Worm (Caenorhabditis elegans) whole organism, young adult: ENCODE measurements around the gene taf-7.1.
A peak's percentile ranks its signal among the peaks of the same experiment; 100 is the strongest.

Experiments used
- K11D2.4 ChIP-seq: fragments of 200-800 bp; sonication (Bioruptor generic); IDR thresholded peaks from 2 replicates; pipeline ENCODE4 v1.3.6; 2022; ENCODE audit warnings: missing genetic modification reagents, missing genetic modification characterization, missing compliant biosample characterization
- Y53G8AR.9 ChIP-seq: fragments of 200-800 bp; sonication (Bioruptor generic); conservative IDR thresholded peaks from 2 replicates; pipeline ENCODE4 v1.3.6; 2022; ENCODE audit warnings: missing genetic modification reagents, missing genetic modification characterization, missing compliant biosample characterization
- Y56A3A.18 ChIP-seq: fragments of 200-800 bp; sonication (Bioruptor generic); IDR thresholded peaks from 2 replicates; pipeline ENCODE4 v1.3.6; 2022; ENCODE audit warnings: missing genetic modification reagents, missing genetic modification characterization, missing compliant biosample characterization
- Y95B8A.8 ChIP-seq: fragments of 200-800 bp; sonication (Bioruptor generic); IDR thresholded peaks from 2 replicates; pipeline ENCODE4 v1.3.6; 2022; ENCODE audit warnings: missing genetic modification reagents, missing genetic modification characterization, missing compliant biosample characterization
- akir-1 ChIP-seq: fragments of 200-800 bp; sonication (Bioruptor generic); optimal IDR thresholded peaks from 2 replicates; lab custom pipeline; 2018; ENCODE audit warnings: mild to moderate bottlenecking, missing genetic modification characterization, moderate library complexity, missing compliant biosample characterization
- ama-1 ChIP-seq, 3 experiments: fragments of 150-350 bp in 1 of 3; sonication (generic microtip) in 2 of 3; optimal IDR thresholded peaks; 2 replicates each; lab custom pipeline; 2014 to 2018; ENCODE audit warnings: missing biosample characterization in 2 of 3, missing genetic modification characterization in 2 of 3, missing genetic modification reagents in 2 of 3
- aptf-2 ChIP-seq: fragments of 200-800 bp; sonication (Bioruptor generic); conservative IDR thresholded peaks from 2 replicates; pipeline ENCODE4 v1.3.6; 2022; ENCODE audit warnings: missing genetic modification reagents, missing genetic modification characterization, missing compliant biosample characterization
- aptf-3 ChIP-seq: fragments of 200-800 bp; sonication (Bioruptor generic); IDR thresholded peaks from 2 replicates; pipeline ENCODE4 v1.3.6; 2022; ENCODE audit warnings: missing genetic modification characterization, missing compliant biosample characterization
- cebp-1 ChIP-seq, 2 experiments: fragments of 200-800 bp in 1 of 2; sonication (Bioruptor generic) in 1 of 2; sonication (generic microtip) in 1 of 2; IDR thresholded peaks in 1 of 2; optimal IDR thresholded peaks in 1 of 2; 2 replicates each; pipeline versions ENCODE4 v1.3.6 to Lab custom; 2017 to 2022; ENCODE audit warnings: missing compliant biosample characterization in 2 of 2, missing genetic modification characterization in 2 of 2, mild to moderate bottlenecking in 1 of 2, missing genetic modification reagents in 1 of 2, moderate library complexity in 1 of 2
- efl-1 ChIP-seq: fragments of 150-350 bp; optimal IDR thresholded peaks from 2 replicates; lab custom pipeline; 2014; ENCODE audit warnings: missing biosample characterization, missing genetic modification reagents, missing genetic modification characterization
- egrh-3 ChIP-seq: fragments of 200-800 bp; sonication (Bioruptor generic); IDR thresholded peaks from 2 replicates; pipeline ENCODE4 v1.3.6; 2022; ENCODE audit warnings: missing genetic modification reagents, missing genetic modification characterization, missing compliant biosample characterization
- ets-4 ChIP-seq: fragments of 200-800 bp; sonication (Bioruptor generic); optimal IDR thresholded peaks from 2 replicates; lab custom pipeline; 2018; ENCODE audit warnings: mild to moderate bottlenecking, missing genetic modification characterization, missing compliant biosample characterization
- fkh-3 ChIP-seq: sonication (generic microtip); optimal IDR thresholded peaks from 2 replicates; lab custom pipeline; 2016; ENCODE audit warnings: mild to moderate bottlenecking, missing genetic modification characterization, missing compliant biosample characterization
- him-1 ChIP-seq: sonication (generic microtip); optimal IDR thresholded peaks from 2 replicates; lab custom pipeline; 2016; ENCODE audit warnings: missing genotype, missing genetic modification reagents, missing genetic modification characterization, missing compliant biosample characterization
- hrde-1 ChIP-seq: sonication (generic microtip); optimal IDR thresholded peaks from 2 replicates; lab custom pipeline; 2016; ENCODE audit warnings: missing genetic modification characterization, mild to moderate bottlenecking, missing compliant biosample characterization, moderate library complexity, missing genotype, missing genetic modification reagents, borderline replicate concordance
- hsf-1 ChIP-seq: fragments of 200-800 bp; sonication (Bioruptor generic); IDR thresholded peaks from 2 replicates; pipeline ENCODE4 v1.3.6; 2022; ENCODE audit warnings: missing genetic modification reagents, missing genetic modification characterization, missing compliant biosample characterization
- let-607 ChIP-seq, 2 experiments: fragments of 200-800 bp in 1 of 2; sonication (Bioruptor generic) in 1 of 2; sonication (generic microtip) in 1 of 2; optimal IDR thresholded peaks; 2 replicates each; lab custom pipeline; 2016 to 2018; ENCODE audit warnings: mild to moderate bottlenecking in 2 of 2, missing compliant biosample characterization in 2 of 2, missing genetic modification characterization in 2 of 2, moderate library complexity in 2 of 2, missing genotype in 1 of 2
- lin-40 ChIP-seq: sonication (generic microtip); optimal IDR thresholded peaks from 2 replicates; lab custom pipeline; 2016; ENCODE audit warnings: missing genetic modification characterization, mild to moderate bottlenecking, missing compliant biosample characterization, missing genotype, missing genetic modification reagents
- madf-10 ChIP-seq: sonication (generic microtip); optimal IDR thresholded peaks from 2 replicates; lab custom pipeline; 2016; ENCODE audit warnings: mild to moderate bottlenecking, missing genetic modification characterization, missing compliant biosample characterization
- madf-6 ChIP-seq: fragments of 200-800 bp; sonication (Bioruptor generic); IDR thresholded peaks from 2 replicates; pipeline ENCODE4 v1.3.6; 2022; ENCODE audit warnings: missing genetic modification reagents, missing genetic modification characterization, missing compliant biosample characterization
- madf-8 ChIP-seq: fragments of 200-800 bp; sonication (Bioruptor generic); conservative IDR thresholded peaks from 2 replicates; pipeline ENCODE4 v1.3.6; 2022; ENCODE audit warnings: missing genetic modification reagents, missing genetic modification characterization, missing compliant biosample characterization
- nfyb-1 ChIP-seq: fragments of 200-800 bp; sonication (Bioruptor generic); IDR thresholded peaks from 2 replicates; pipeline ENCODE4 v1.3.6; 2022; ENCODE audit warnings: missing genetic modification reagents, missing genetic modification characterization, missing compliant biosample characterization
- nhr-80 ChIP-seq: sonication (generic microtip); optimal IDR thresholded peaks from 2 replicates; lab custom pipeline; 2016; ENCODE audit warnings: missing genetic modification characterization, missing compliant biosample characterization
- nhr-90 ChIP-seq: sonication (generic microtip); optimal IDR thresholded peaks from 2 replicates; lab custom pipeline; 2016; ENCODE audit warnings: missing genotype, mild to moderate bottlenecking, missing genetic modification characterization, missing compliant biosample characterization
- pha-4 ChIP-seq: fragments of 150-350 bp; sonication (generic microtip); optimal IDR thresholded peaks from 2 replicates; lab custom pipeline; 2014; ENCODE audit warnings: missing biosample characterization, missing genetic modification reagents, missing genetic modification characterization
- rcor-1 ChIP-seq: fragments of 200-800 bp; sonication (Bioruptor generic); IDR thresholded peaks from 2 replicates; pipeline ENCODE4 v1.3.6; 2022; ENCODE audit warnings: missing genetic modification reagents, missing genetic modification characterization, missing compliant biosample characterization
- sea-2 ChIP-seq: fragments of 200-800 bp; sonication (Bioruptor generic); IDR thresholded peaks from 2 replicates; pipeline ENCODE4 v1.3.6; 2022; ENCODE audit warnings: missing genetic modification characterization, missing compliant biosample characterization
- snpc-3.4 ChIP-seq: sonication (generic microtip); optimal IDR thresholded peaks from 2 replicates; lab custom pipeline; 2017; ENCODE audit warnings: missing genetic modification characterization, mild to moderate bottlenecking, missing compliant biosample characterization, antibody characterized with exemption, moderate library complexity, missing genotype, missing genetic modification reagents
- snpc-4 ChIP-seq, 5 experiments: fragments of 150-350 bp in 1 of 5; sonication (generic microtip) in 4 of 5; optimal IDR thresholded peaks; 2 replicates each; lab custom pipeline; 2014 to 2018; ENCODE audit warnings: missing genetic modification characterization in 5 of 5, missing biosample characterization in 3 of 5, antibody characterized with exemption in 2 of 5, mild to moderate bottlenecking in 2 of 5, missing compliant biosample characterization in 2 of 5, missing genotype in 2 of 5, moderate library complexity in 2 of 5, missing genetic modification reagents in 1 of 5
- tbp1 ChIP-seq: fragments of 200-800 bp; sonication (Bioruptor generic); optimal IDR thresholded peaks from 2 replicates; lab custom pipeline; 2018; ENCODE audit warnings: mild to moderate bottlenecking, missing genetic modification characterization, missing compliant biosample characterization
- tlf-1 ChIP-seq: fragments of 200-800 bp; sonication (Bioruptor generic); optimal IDR thresholded peaks from 2 replicates; lab custom pipeline; 2018; ENCODE audit warnings: mild to moderate bottlenecking, missing genetic modification characterization, missing compliant biosample characterization
- unc-130 ChIP-seq: sonication (generic microtip); optimal IDR thresholded peaks from 2 replicates; lab custom pipeline; 2016; ENCODE audit warnings: missing genetic modification reagents, missing genetic modification characterization, missing compliant biosample characterization
- unc-62 ChIP-seq: fragments of 150-350 bp; optimal IDR thresholded peaks from 2 replicates; lab custom pipeline; 2014; ENCODE audit warnings: missing biosample characterization, missing genetic modification reagents, missing genetic modification characterization
- xnd-1 ChIP-seq: sonication (generic microtip); optimal IDR thresholded peaks from 2 replicates; lab custom pipeline; 2016; ENCODE audit warnings: missing genotype, missing genetic modification reagents, missing genetic modification characterization, missing compliant biosample characterization
- zfh-2 ChIP-seq: fragments of 200-800 bp; sonication (Bioruptor generic); conservative IDR thresholded peaks from 2 replicates; pipeline ENCODE4 v1.3.6; 2022; ENCODE audit warnings: missing genetic modification reagents, missing genetic modification characterization, missing compliant biosample characterization
- ztf-25 ChIP-seq: fragments of 200-800 bp; sonication (Bioruptor generic); IDR thresholded peaks from 2 replicates; pipeline ENCODE4 v1.3.6; 2022; ENCODE audit warnings: missing genetic modification reagents, missing genetic modification characterization, missing compliant biosample characterization
- ztf-28 ChIP-seq: fragments of 200-800 bp; sonication (Bioruptor generic); IDR thresholded peaks from 2 replicates; pipeline ENCODE4 v1.3.6; 2022; ENCODE audit warnings: missing genetic modification reagents, missing genetic modification characterization, missing compliant biosample characterization

taf-7.1 gene

ce11 chrX:11792730-11793129 lies 44.5 kb downstream of the taf-7.1 start (continued):
- TF ChIP-seq tlf-1 (GFP tag; lab: Kevin White, UChicago) (no peak), pha-4 (tag; lab: Kevin White, UChicago) (no peak), aptf-3 (no peak), akir-1 (GFP tag; lab: Kevin White, UChicago) (no peak), sea-2 (no peak), ztf-28 (GFP tag; lab: Robert Waterston, UW) (no peak), madf-8 (GFP tag; lab: Robert Waterston, UW) (no peak), unc-130 (GFP tag; lab: Kevin White, UChicago) (no peak), K11D2.4 (GFP tag; lab: Robert Waterston, UW) (peak; percentile 35; the same call in 1 of the 2 replicates), Y56A3A.18 (GFP tag; lab: Robert Waterston, UW) (no peak), lin-40 (peak; percentile 41), xnd-1 (tag; lab: Kevin White, UChicago) (no peak), hrde-1 (tag; lab: Kevin White, UChicago) (no peak), ztf-25 (GFP tag; lab: Robert Waterston, UW) (no peak), hsf-1 (peak; percentile 76), snpc-3.4 (tag; lab: Kevin White, UChicago) (no peak), egrh-3 (GFP tag; lab: Robert Waterston, UW) (no peak), aptf-2 (GFP tag; lab: Robert Waterston, UW) (no peak), rcor-1 (no peak)
- TF ChIP-seq, all 124 proteins: peak for 11

- TF ChIP-seq ama-1 (optimal IDR thresholded peaks at IDR 0.05; lab: Kevin White, UChicago) (peak; percentile 8), ama-1 (GFP tag; optimal IDR thresholded peaks at IDR 0.05; lab: Kevin White, UChicago) (no peak), unc-62 (peak; percentile 64), let-607 (tag; optimal IDR thresholded peaks at IDR 0.05; lab: Kevin White, UChicago) (peak in 1 of 2 experiments; percentile 61), snpc-3.4 (tag; lab: Kevin White, UChicago) (no peak), zfh-2 (GFP tag; lab: Robert Waterston, UW) (peak; percentile 74), akir-1 (GFP tag; lab: Kevin White, UChicago) (peak; percentile 3), fkh-3 (tag; lab: Kevin White, UChicago) (no peak), madf-6 (no peak), efl-1 (no peak), lin-40 (peak; percentile 6), nhr-80 (tag; lab: Kevin White, UChicago) (peak; percentile 90), Y53G8AR.9 (GFP tag; lab: Robert Waterston, UW) (no peak), Y95B8A.8 (GFP tag; lab: Robert Waterston, UW) (peak; percentile 59; the same call in 1 of the 2 replicates), him-1 (tag; lab: Kevin White, UChicago) (no peak), ets-4 (GFP tag; lab: Kevin White, UChicago) (peak; percentile 76), snpc-4 (GFP tag; optimal IDR thresholded peaks at IDR 0.05; lab: Kevin White, UChicago) (no peak), snpc-4 (tag; optimal IDR thresholded peaks at IDR 0.05; lab: Kevin White, UChicago) (peak in 1 of 4 experiments; percentile 5), nfyb-1 (GFP tag; lab: Robert Waterston, UW) (0 out of 2 replicates have a peak, but pooled peaks have one; percentile 25), egrh-3 (GFP tag; lab: Robert Waterston, UW) (0 out of 2 replicates have a peak, but pooled peaks have one; percentile 6), Y56A3A.18 (GFP tag; lab: Robert Waterston, UW) (0 out of 2 replicates have a peak, but pooled peaks have one; percentile 36), tbp1 (no peak), cebp-1 (GFP tag; IDR thresholded peaks at IDR 0.05; lab: Robert Waterston, UW) (peak; percentile 98), cebp-1 (tag; optimal IDR thresholded peaks at IDR 0.05; lab: Kevin White, UChicago) (peak; percentile 99), madf-10 (peak; percentile 7), nhr-90 (tag; lab: Kevin White, UChicago) (peak; percentile 62)
- TF ChIP-seq, all 124 proteins: peak for 16
Observed at ce11 chrX:11791364-11792221, 45.7 kb downstream of the taf-7.1 start.
